Worm (Caenorhabditis elegans) whole organism, mixed stage, embryonic: ENCODE data around the gene bath-46.
"Not testable (repeated sequence)": the region's sequence is repeated elsewhere in the genome, so short reads cannot be mapped to it uniquely, and the experiment has no call there.

Experiments used
- M03D4.4 ChIP-seq: sonication (generic microtip); optimal IDR thresholded peaks from 2 replicates; lab custom pipeline; 2017; ENCODE audit warnings: mild to moderate bottlenecking, missing genetic modification characterization, missing compliant biosample characterization
- bed-3 ChIP-seq: fragments of 200-800 bp; sonication (Bioruptor generic); optimal IDR thresholded peaks from 3 replicates; lab custom pipeline; 2018; ENCODE audit warnings: mild to moderate bottlenecking, missing genetic modification characterization, moderate library complexity, missing compliant biosample characterization
- blmp-1 ChIP-seq: fragments of 150-350 bp; optimal IDR thresholded peaks from 2 replicates; lab custom pipeline; 2014; ENCODE audit warnings: missing biosample characterization, missing genetic modification characterization
- ceh-39 ChIP-seq: fragments of 150-350 bp; optimal IDR thresholded peaks from 2 replicates; lab custom pipeline; 2014; ENCODE audit warnings: missing biosample characterization, missing genetic modification characterization
- ceh-43 ChIP-seq: fragments of 200-800 bp; sonication (Bioruptor generic); optimal IDR thresholded peaks from 2 replicates; lab custom pipeline; 2018; ENCODE audit warnings: mild to moderate bottlenecking, missing genetic modification characterization, moderate library complexity, missing compliant biosample characterization
- ceh-83 ChIP-seq: fragments of 200-800 bp; sonication (Bioruptor generic); optimal IDR thresholded peaks from 2 replicates; lab custom pipeline; 2018; ENCODE audit warnings: mild to moderate bottlenecking, missing genetic modification characterization, missing compliant biosample characterization
- ces-1 ChIP-seq: fragments of 150-350 bp; optimal IDR thresholded peaks from 2 replicates; lab custom pipeline; 2014; ENCODE audit warnings: missing biosample characterization, missing genetic modification reagents, missing genetic modification characterization
- cnd-1 ChIP-seq: fragments of 200-800 bp; sonication (Bioruptor generic); optimal IDR thresholded peaks from 2 replicates; lab custom pipeline; 2018; ENCODE audit warnings: mild to moderate bottlenecking, missing genetic modification characterization, missing compliant biosample characterization
- drap-1 ChIP-seq: fragments of 200-800 bp; sonication (Bioruptor generic); optimal IDR thresholded peaks from 3 replicates; lab custom pipeline; 2018; ENCODE audit warnings: mild to moderate bottlenecking, missing genetic modification characterization, missing compliant biosample characterization
- elt-1 ChIP-seq: sonication (generic microtip); optimal IDR thresholded peaks from 2 replicates; lab custom pipeline; 2017; ENCODE audit warnings: missing genetic modification characterization, mild to moderate bottlenecking, missing compliant biosample characterization, antibody characterized with exemption, moderate library complexity, borderline replicate concordance; ENCODE audit not compliant: insufficient read depth
- flh-1 ChIP-seq: fragments of 200-800 bp; sonication (Bioruptor generic); optimal IDR thresholded peaks from 2 replicates; lab custom pipeline; 2018; ENCODE audit warnings: mild to moderate bottlenecking, missing genetic modification characterization, moderate library complexity, missing compliant biosample characterization
- ham-2 ChIP-seq: fragments of 200-800 bp; sonication (Bioruptor generic); optimal IDR thresholded peaks from 2 replicates; lab custom pipeline; 2018; ENCODE audit warnings: mild to moderate bottlenecking, missing genetic modification characterization, missing compliant biosample characterization
- hlh-1 ChIP-seq: fragments of 150-350 bp; optimal IDR thresholded peaks from 2 replicates; lab custom pipeline; 2014; ENCODE audit warnings: missing biosample characterization, missing genetic modification reagents, missing genetic modification characterization
- lin-32 ChIP-seq: fragments of 200-800 bp; sonication (Bioruptor generic); optimal IDR thresholded peaks from 2 replicates; lab custom pipeline; 2018; ENCODE audit warnings: mild to moderate bottlenecking, missing genetic modification characterization, missing compliant biosample characterization
- lsy-2 ChIP-seq: fragments of 150-350 bp; optimal IDR thresholded peaks from 2 replicates; lab custom pipeline; 2014; ENCODE audit warnings: missing biosample characterization, missing genetic modification characterization
- mls-2 ChIP-seq: sonication (generic microtip); optimal IDR thresholded peaks from 2 replicates; lab custom pipeline; 2016; ENCODE audit warnings: mild to moderate bottlenecking, missing genetic modification characterization, moderate library complexity, missing compliant biosample characterization
- nhr-12 ChIP-seq: fragments of 150-350 bp; optimal IDR thresholded peaks from 2 replicates; lab custom pipeline; 2014; ENCODE audit warnings: missing biosample characterization, missing genetic modification characterization
- nhr-2 ChIP-seq: fragments of 150-350 bp; optimal IDR thresholded peaks from 2 replicates; lab custom pipeline; 2014; ENCODE audit warnings: missing biosample characterization, missing genetic modification characterization
- nhr-237 ChIP-seq: fragments of 150-350 bp; optimal IDR thresholded peaks from 2 replicates; lab custom pipeline; 2014; ENCODE audit warnings: missing biosample characterization, missing genetic modification characterization
- nhr-28 ChIP-seq: fragments of 150-350 bp; optimal IDR thresholded peaks from 2 replicates; lab custom pipeline; 2014; ENCODE audit warnings: missing biosample characterization, missing genetic modification characterization
- nhr-76 ChIP-seq: sonication (generic microtip); optimal IDR thresholded peaks from 2 replicates; lab custom pipeline; 2017; ENCODE audit warnings: missing biosample characterization, missing genetic modification characterization
- pha-4 ChIP-seq: fragments of 150-350 bp; optimal IDR thresholded peaks from 2 replicates; lab custom pipeline; 2018; ENCODE audit warnings: missing biosample characterization, missing genetic modification reagents, missing genetic modification characterization
- sem-2 ChIP-seq: fragments of 200-800 bp; sonication (Bioruptor generic); optimal IDR thresholded peaks from 2 replicates; lab custom pipeline; 2018; ENCODE audit warnings: mild to moderate bottlenecking, missing genetic modification characterization, missing compliant biosample characterization
- snpc-4 ChIP-seq: fragments of 150-350 bp; optimal IDR thresholded peaks from 2 replicates; lab custom pipeline; 2014; ENCODE audit warnings: missing biosample characterization, missing genetic modification characterization
- sptf-1 ChIP-seq: sonication (generic microtip); optimal IDR thresholded peaks from 2 replicates; lab custom pipeline; 2017; ENCODE audit warnings: mild to moderate bottlenecking, missing genetic modification characterization, moderate library complexity, missing compliant biosample characterization
- tbx-8 ChIP-seq: fragments of 200-800 bp; sonication (Bioruptor generic); optimal IDR thresholded peaks from 2 replicates; lab custom pipeline; 2018; ENCODE audit warnings: mild to moderate bottlenecking, missing genetic modification characterization, moderate library complexity, missing compliant biosample characterization
- unc-39 ChIP-seq: fragments of 150-350 bp; optimal IDR thresholded peaks from 2 replicates; lab custom pipeline; 2014; ENCODE audit warnings: missing biosample characterization, missing genetic modification characterization
- unc-62 ChIP-seq: fragments of 150-350 bp; optimal IDR thresholded peaks from 2 replicates; lab custom pipeline; 2014; ENCODE audit warnings: missing biosample characterization, missing genetic modification reagents, missing genetic modification characterization
- zip-8 ChIP-seq: fragments of 150-350 bp; optimal IDR thresholded peaks from 2 replicates; lab custom pipeline; 2014; ENCODE audit warnings: missing biosample characterization, missing genetic modification characterization
- ztf-11 ChIP-seq: fragments of 150-350 bp; optimal IDR thresholded peaks from 2 replicates; lab custom pipeline; 2014; ENCODE audit warnings: missing biosample characterization, missing genetic modification characterization

The bath-46 gene

ce11 chrII:1621795-1622194, 24.1 kb downstream of the bath-46 start:
- TF ChIP-seq ceh-43 (no peak), lin-32 (no peak), bed-3 (GFP tag; lab: Kevin White, UChicago) (no peak), ztf-11 (tag; lab: Kevin White, UChicago) (no peak), M03D4.4 (tag; lab: Kevin White, UChicago) (no peak), snpc-4 (tag; lab: Kevin White, UChicago) (no peak), zip-8 (tag; lab: Kevin White, UChicago) (no peak), blmp-1 (tag; lab: Kevin White, UChicago) (no peak), nhr-237 (tag; lab: Kevin White, UChicago) (no peak), hlh-1 (no peak), ceh-39 (tag; lab: Kevin White, UChicago) (no peak), elt-1 (tag; lab: Kevin White, UChicago) (no peak), mls-2 (no peak), ces-1 (GFP tag; lab: Kevin White, UChicago) (no peak), nhr-12 (tag; lab: Kevin White, UChicago) (no peak)

- TF ChIP-seq drap-1 (GFP tag; lab: Kevin White, UChicago), result no peak
- no peak for TF ChIP-seq ham-2
- no peak for TF ChIP-seq ceh-83 (GFP tag; lab: Kevin White, UChicago)
- TF ChIP-seq sem-2 (GFP tag; lab: Kevin White, UChicago), result no peak
- TF ChIP-seq M03D4.4 (tag; lab: Kevin White, UChicago), result no peak
Observed at ce11 chrII:1624572-1624971, 26.9 kb downstream of the bath-46 start, which contains the start of gene fbxa-160. Gene fbxa-160 (minus strand): TSS chrII:1624672.

ce11 chrII:1625666-1626065, 28.0 kb downstream of the bath-46 start, which contains the start of gene C08E3.14:
Gene C08E3.14 (plus strand): TSS chrII:1625966.
- TF ChIP-seq zip-8 (tag; lab: Kevin White, UChicago), result no peak
- TF ChIP-seq elt-1 (tag; lab: Kevin White, UChicago), result no peak
- no peak for TF ChIP-seq unc-39
- TF ChIP-seq unc-62, result no peak
- TF ChIP-seq ztf-11 (tag; lab: Kevin White, UChicago), result no peak
- TF ChIP-seq ces-1 (GFP tag; lab: Kevin White, UChicago), result no peak
- TF ChIP-seq mls-2, result no peak
- no peak for TF ChIP-seq M03D4.4 (tag; lab: Kevin White, UChicago)
- TF ChIP-seq nhr-2 (tag; lab: Kevin White, UChicago), result no peak
- no peak for TF ChIP-seq nhr-76 (tag; lab: Kevin White, UChicago)
- TF ChIP-seq nhr-12 (tag; lab: Kevin White, UChicago), result no peak
- no peak for TF ChIP-seq sptf-1 (tag; lab: Kevin White, UChicago)
- no peak for TF ChIP-seq snpc-4 (tag; lab: Kevin White, UChicago)
- TF ChIP-seq flh-1 (GFP tag; lab: Kevin White, UChicago), result no peak
- no peak for TF ChIP-seq lsy-2 (tag; lab: Kevin White, UChicago)
- no peak for TF ChIP-seq cnd-1 (tag; lab: Kevin White, UChicago)
- TF ChIP-seq sem-2 (GFP tag; lab: Kevin White, UChicago), result no peak
- TF ChIP-seq drap-1 (GFP tag; lab: Kevin White, UChicago), result no peak

ce11 chrII:1627783-1628182, 30.1 kb downstream of the bath-46 start, which contains the start of gene C08E3.15:
Gene C08E3.15 (minus strand): TSS chrII:1627883.
- TF ChIP-seq tbx-8; nhr-28 (tag; lab: Kevin White, UChicago); ceh-39 (tag; lab: Kevin White, UChicago): not testable (repeated sequence)

- not testable (repeated sequence) for TF ChIP-seq sem-2 (GFP tag; lab: Kevin White, UChicago); nhr-12 (tag; lab: Kevin White, UChicago); ceh-83 (GFP tag; lab: Kevin White, UChicago)
Observed at ce11 chrII:1632216-1632615, 34.5 kb downstream of the bath-46 start, which contains the start of gene C08E3.13. Gene C08E3.13 (minus strand): TSS chrII:1632316.

ce11 chrII:1633490-1633889, 35.8 kb downstream of the bath-46 start, which contains the start of gene C08E3.1:
Gene C08E3.1 (plus strand): TSS chrII:1633790.
- not testable (repeated sequence) for TF ChIP-seq pha-4 (tag; lab: Kevin White, UChicago); tbx-8; cnd-1 (tag; lab: Kevin White, UChicago)
